Worm (Caenorhabditis elegans): Measurements from ENCODE around the gene F54D12.9.

DNA sequence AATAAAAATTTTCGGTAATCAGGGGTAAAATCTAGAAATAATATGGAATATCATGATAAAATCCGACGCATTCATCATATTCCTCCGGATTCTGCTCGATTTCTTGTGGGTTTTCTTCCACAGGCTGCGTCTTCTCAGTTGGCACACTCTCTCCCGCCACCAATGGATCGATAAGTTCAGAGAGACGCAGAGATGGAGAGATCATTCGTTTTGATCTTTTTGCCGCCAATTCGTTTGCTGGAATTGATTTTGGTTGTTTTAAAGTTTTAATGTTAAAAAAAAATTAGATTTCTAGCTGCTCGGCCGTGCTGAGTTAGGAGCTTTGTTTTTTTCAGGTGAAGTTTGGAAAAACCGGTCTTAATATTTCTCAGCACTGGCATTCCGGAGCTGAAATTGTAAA lies 24.3 kb downstream of the F54D12.9 start:
- TF ChIP-seq nhr-237 (tag; optimal IDR thresholded peaks at IDR 0.05) (no peak), zag-1 (tag; optimal IDR thresholded peaks at IDR 0.05) (no peak), lsy-2 (tag; optimal IDR thresholded peaks at IDR 0.05) (no peak), ama-1 (optimal IDR thresholded peaks at IDR 0.05) (no peak), unc-39 (tag; optimal IDR thresholded peaks at IDR 0.05) (no peak), elt-3 (tag; optimal IDR thresholded peaks at IDR 0.05) (no peak), unc-62 (GFP tag; optimal IDR thresholded peaks at IDR 0.05) (no peak)

All from whole organism, L2 larva.